Fruit fly (Drosophila melanogaster) whole organism, adult: ENCODE data around the gene CG7601.

ENCODE experiments used
- CG11617 ChIP-seq: fragments of 200-800 bp; sonication (Bioruptor generic); optimal IDR thresholded peaks from 2 replicates; lab custom pipeline; 2017; ENCODE audit warnings: mild to moderate bottlenecking, missing biosample characterization, missing genetic modification reagents, missing genetic modification characterization
- CG12768 ChIP-seq: fragments of 200-800 bp; sonication (Bioruptor generic); optimal IDR thresholded peaks from 2 replicates; lab custom pipeline; 2017; ENCODE audit warnings: missing biosample characterization, missing genetic modification characterization, mild to moderate bottlenecking, moderate library complexity, missing genetic modification reagents
- CG14711 ChIP-seq: fragments of 200-800 bp; sonication (Bioruptor generic); optimal IDR thresholded peaks from 2 replicates; lab custom pipeline; 2018; ENCODE audit warnings: missing biosample characterization, mild to moderate bottlenecking, missing genetic modification characterization, moderate library complexity
- CG1620 ChIP-seq: fragments of 200-800 bp; sonication (Bioruptor generic); optimal IDR thresholded peaks from 2 replicates; lab custom pipeline; 2016; ENCODE audit warnings: missing biosample characterization, missing genetic modification characterization
- CG33017 ChIP-seq: fragments of 200-800 bp; sonication (Bioruptor generic); optimal IDR thresholded peaks from 2 replicates; lab custom pipeline; 2018; ENCODE audit warnings: missing biosample characterization, mild to moderate bottlenecking, missing genetic modification characterization, moderate library complexity
- CG5204 ChIP-seq: fragments of 200-800 bp; sonication (Bioruptor generic); optimal IDR thresholded peaks from 2 replicates; lab custom pipeline; 2016; ENCODE audit warnings: missing biosample characterization, missing genetic modification characterization
- CG7045 ChIP-seq: fragments of 200-800 bp; sonication (Bioruptor generic); optimal IDR thresholded peaks from 2 replicates; lab custom pipeline; 2017; ENCODE audit warnings: missing biosample characterization, mild to moderate bottlenecking, missing genetic modification characterization
- CG7101 ChIP-seq: fragments of 200-800 bp; sonication (Bioruptor generic); optimal IDR thresholded peaks from 2 replicates; lab custom pipeline; 2018; ENCODE audit warnings: missing biosample characterization, mild to moderate bottlenecking, missing genetic modification characterization, moderate library complexity
- Clk ChIP-seq: fragments of 200-800 bp; sonication (Bioruptor generic); optimal IDR thresholded peaks from 2 replicates; lab custom pipeline; 2017; ENCODE audit warnings: missing biosample characterization, missing genetic modification characterization
- Crg-1 ChIP-seq: fragments of 200-800 bp; sonication (Bioruptor generic); optimal IDR thresholded peaks from 2 replicates; lab custom pipeline; 2016; ENCODE audit warnings: missing biosample characterization, missing genetic modification characterization
- Hr96 ChIP-seq: fragments of 200-800 bp; sonication (Bioruptor generic); optimal IDR thresholded peaks from 2 replicates; lab custom pipeline; 2016; ENCODE audit warnings: missing biosample characterization, missing genetic modification characterization
- Mnt ChIP-seq: fragments of 200-800 bp; sonication (Bioruptor generic); optimal IDR thresholded peaks from 2 replicates; lab custom pipeline; 2016; ENCODE audit warnings: missing biosample characterization, mild to moderate bottlenecking, missing genetic modification characterization
- bab1 ChIP-seq: fragments of 200-800 bp; sonication (Bioruptor generic); optimal IDR thresholded peaks from 3 replicates; lab custom pipeline; 2019; ENCODE audit warnings: missing biosample characterization, mild to moderate bottlenecking, missing genetic modification characterization, moderate library complexity
- cic ChIP-seq: fragments of 200-800 bp; sonication (Bioruptor generic); optimal IDR thresholded peaks from 2 replicates; lab custom pipeline; 2017; ENCODE audit warnings: missing biosample characterization, mild to moderate bottlenecking, missing genetic modification characterization, moderate library complexity
- cnc ChIP-seq, 2 experiments: fragments of >200 bp; optimal IDR thresholded peaks; 2 replicates each; lab custom pipeline; 2017
- kay ChIP-seq: fragments of 200-800 bp; sonication (Bioruptor generic); peaks from one replicate; lab custom pipeline; 2016; ENCODE audit warnings: missing biosample characterization, missing genetic modification characterization, borderline replicate concordance
- ovo ChIP-seq: fragments of 200-800 bp; sonication (Bioruptor generic); optimal IDR thresholded peaks from 2 replicates; lab custom pipeline; 2016; ENCODE audit warnings: missing biosample characterization, missing genetic modification characterization
- pad ChIP-seq: fragments of 200-800 bp; sonication (Bioruptor generic); optimal IDR thresholded peaks from 3 replicates; lab custom pipeline; 2017; ENCODE audit warnings: missing biosample characterization, missing genetic modification characterization, mild to moderate bottlenecking, moderate library complexity, missing genetic modification reagents
- tj ChIP-seq: fragments of 200-800 bp; sonication (Bioruptor generic); optimal IDR thresholded peaks from 3 replicates; lab custom pipeline; 2017; ENCODE audit warnings: missing biosample characterization, mild to moderate bottlenecking, missing genetic modification characterization, moderate library complexity
- toe ChIP-seq: fragments of 200-800 bp; sonication (Bioruptor generic); optimal IDR thresholded peaks from 2 replicates; lab custom pipeline; 2016; ENCODE audit warnings: missing biosample characterization, missing genetic modification characterization

Gene CG7601

DNA sequence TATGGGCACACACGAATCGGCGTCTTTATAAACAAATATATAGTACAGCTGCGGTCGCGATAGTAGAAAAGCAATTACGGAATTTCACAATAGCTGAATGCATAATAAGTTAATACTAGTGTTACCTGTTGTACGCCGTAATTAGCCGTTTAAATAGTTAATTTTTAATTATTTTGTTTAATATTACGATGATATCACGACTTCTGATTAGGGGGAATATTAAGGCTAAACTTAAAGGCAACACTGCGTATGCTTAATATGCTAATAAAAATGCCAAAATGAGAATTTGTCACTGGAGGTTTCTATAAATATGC is 42.4 kb upstream of the CG7601 start:
- TF ChIP-seq CG7101 (tag; lab: Kevin White, UChicago) (no peak), cic (peak; percentile 72), Hr96 (GFP tag; lab: Kevin White, UChicago) (no peak)

- TF ChIP-seq toe (GFP tag; lab: Kevin White, UChicago) (no peak), cic (peak; percentile 99)
Measured at dm6 chr3R:29778139-29778984, 41.8 kb upstream of the CG7601 start.

dm6 chr3R:29777213-29777612 is 40.7 kb upstream of the CG7601 start:
- no peak for TF ChIP-seq Mnt
- TF ChIP-seq cic: peak; percentile 31

DNA sequence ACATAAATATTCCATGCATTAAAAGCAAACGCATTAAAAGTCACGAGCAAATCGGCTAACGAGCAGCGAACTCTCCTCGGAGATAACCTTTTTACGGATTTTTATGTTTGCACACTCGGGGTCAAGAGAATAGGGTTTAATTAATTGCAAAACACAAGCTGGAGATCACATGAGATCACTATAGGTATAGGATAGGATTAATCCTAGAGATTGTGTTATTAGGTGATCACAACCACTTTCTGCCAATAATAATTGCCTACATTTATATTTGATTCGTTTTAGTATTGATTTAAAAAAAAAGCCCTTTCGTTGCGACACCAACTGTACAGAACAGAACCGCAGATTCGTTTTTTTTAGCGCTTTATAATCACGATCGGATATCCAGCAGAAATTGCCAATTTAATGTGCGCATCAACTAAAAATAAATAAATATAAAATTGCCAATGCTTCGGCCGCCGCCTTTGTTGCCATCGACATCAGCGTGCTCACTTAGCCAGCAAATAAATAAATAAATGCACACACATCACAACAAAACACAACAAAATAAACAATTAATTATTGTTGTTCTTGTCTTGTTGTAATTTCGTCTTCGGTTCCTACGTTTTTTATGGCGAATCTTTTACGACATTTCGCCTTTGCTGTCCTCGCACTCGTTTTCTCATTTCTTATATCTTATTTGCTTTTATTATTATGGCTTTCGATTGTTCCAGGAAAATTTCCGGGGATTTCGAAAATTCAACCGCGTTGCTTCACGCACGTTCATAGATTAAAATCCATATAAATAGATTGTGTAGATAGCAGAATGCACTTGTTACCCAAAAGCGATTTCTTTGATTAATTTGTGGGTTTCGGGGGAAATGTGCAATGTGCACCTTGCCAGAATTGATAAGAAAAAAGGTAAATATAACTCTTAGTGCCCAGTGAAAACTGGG is 39.5 kb upstream of the CG7601 start:
- TF ChIP-seq CG12768 (no peak), pad (GFP tag; lab: Kevin White, UChicago) (no peak), Mnt (peak; percentile 1), Clk (GFP tag; lab: Kevin White, UChicago) (peak; percentile 3), bab1 (GFP tag; lab: Kevin White, UChicago) (no peak), CG5204 (no peak), cic (no peak), tj (GFP tag; lab: Kevin White, UChicago) (peak; percentile 62)

DNA sequence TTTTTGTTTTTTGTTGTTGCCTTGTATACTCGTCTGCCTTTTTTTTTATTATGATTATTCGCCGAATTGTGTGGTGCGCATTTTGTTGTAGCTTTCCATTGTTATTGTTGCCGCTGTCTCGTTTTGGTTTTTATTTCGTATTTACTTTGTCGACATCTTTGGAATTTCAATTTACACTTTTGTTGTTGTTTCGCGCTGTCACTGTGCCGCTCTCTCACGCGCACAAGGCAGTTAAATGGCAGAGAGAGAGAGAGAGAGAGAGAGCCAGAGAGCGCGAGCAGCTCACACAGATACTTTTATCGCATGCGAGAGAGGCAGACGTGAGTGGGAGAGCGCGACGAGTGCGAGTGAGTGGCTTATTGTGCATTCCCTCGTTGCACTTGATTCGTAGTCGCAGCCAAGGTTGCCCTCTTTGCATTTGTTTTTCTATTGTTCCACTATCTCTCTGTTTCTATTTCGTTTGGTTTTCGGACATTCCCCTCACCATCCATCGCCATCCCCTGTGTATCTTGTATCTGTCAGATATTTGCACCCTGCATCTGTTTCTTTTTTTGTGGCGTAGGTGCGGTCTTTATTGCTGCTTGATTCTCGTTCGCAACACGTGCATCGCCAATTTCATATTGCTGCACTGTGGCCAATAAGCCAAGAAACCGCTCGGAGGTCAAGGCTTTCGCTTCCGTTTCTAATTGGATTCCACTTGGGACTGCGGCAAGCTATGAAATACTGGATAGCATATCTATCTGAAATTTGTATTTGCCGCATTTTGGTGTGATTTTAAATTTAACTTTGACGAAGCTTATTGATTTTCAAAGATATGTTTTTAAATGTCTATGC is 38.0 kb upstream of the CG7601 start:
- no peak for TF ChIP-seq CG1620 (GFP tag; lab: Kevin White, UChicago)
- TF ChIP-seq CG5204: no peak
- TF ChIP-seq Clk (GFP tag; lab: Kevin White, UChicago): no peak
- no peak for TF ChIP-seq Hr96 (GFP tag; lab: Kevin White, UChicago)
- no peak for TF ChIP-seq ovo (GFP tag; lab: Kevin White, UChicago)
- no peak for TF ChIP-seq cnc (optimal IDR thresholded peaks at IDR 0.05; lab: Kevin White, UChicago)
- TF ChIP-seq Crg-1: peak; percentile 38
- TF ChIP-seq Mnt: peak; percentile 62
- no peak for TF ChIP-seq pad (GFP tag; lab: Kevin White, UChicago)
- TF ChIP-seq CG33017 (tag; lab: Kevin White, UChicago): no peak
- TF ChIP-seq CG12768: peak; percentile 8
- no peak for TF ChIP-seq CG7101 (tag; lab: Kevin White, UChicago)
- TF ChIP-seq CG14711 (tag; lab: Kevin White, UChicago): peak; percentile 68
- peak; percentile 58 for TF ChIP-seq cic
- TF ChIP-seq CG7045: no peak
- TF ChIP-seq CG11617: no peak
- no peak for TF ChIP-seq toe (GFP tag; lab: Kevin White, UChicago)
- TF ChIP-seq bab1 (GFP tag; lab: Kevin White, UChicago): no peak
- TF ChIP-seq tj (GFP tag; lab: Kevin White, UChicago): no peak
- TF ChIP-seq kay: no peak

DNA sequence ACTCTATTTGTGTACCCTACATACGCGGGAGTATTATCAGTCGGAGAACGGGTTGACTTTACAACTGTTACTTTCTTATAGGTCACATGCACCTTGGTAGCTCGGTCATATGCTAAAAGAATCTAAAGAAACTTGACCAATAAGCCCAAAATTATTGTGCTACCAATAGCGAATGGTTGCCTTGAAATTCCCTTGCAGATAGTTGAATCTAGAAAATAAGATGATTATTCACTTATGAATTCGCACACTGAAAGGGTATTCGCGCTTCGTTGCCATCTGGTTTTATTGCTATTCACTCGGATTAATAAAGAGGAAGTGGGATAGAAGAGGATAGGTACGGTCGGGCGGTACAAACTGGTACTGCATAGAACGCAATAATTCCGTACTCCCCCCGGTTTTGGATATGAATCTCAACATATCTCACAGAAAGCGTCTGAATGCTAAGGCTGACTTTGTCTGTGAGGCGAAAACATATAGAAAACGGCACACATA is 37.3 kb upstream of the CG7601 start:
- peak; percentile 62 for TF ChIP-seq CG1620 (GFP tag; lab: Kevin White, UChicago)
- TF ChIP-seq CG7045: peak; percentile 86
- peak; percentile 66 for TF ChIP-seq Clk (GFP tag; lab: Kevin White, UChicago)
- peak; percentile 55 for TF ChIP-seq CG14711 (tag; lab: Kevin White, UChicago)
- peak; percentile 87 for TF ChIP-seq toe (GFP tag; lab: Kevin White, UChicago)
- TF ChIP-seq CG5204: peak; percentile 93
- peak in 1 of 2 experiments; percentile 8 for TF ChIP-seq cnc (optimal IDR thresholded peaks at IDR 0.05; lab: Kevin White, UChicago)
- peak; percentile 34 for TF ChIP-seq Mnt
- peak; percentile 59 for TF ChIP-seq bab1 (GFP tag; lab: Kevin White, UChicago)
- TF ChIP-seq CG12768: peak; percentile 83
- TF ChIP-seq CG7101 (tag; lab: Kevin White, UChicago): peak; percentile 84
- no peak for TF ChIP-seq cic
- TF ChIP-seq tj (GFP tag; lab: Kevin White, UChicago): peak; percentile 63
- no peak for TF ChIP-seq Crg-1
- TF ChIP-seq kay: no peak
- peak; percentile 69 for TF ChIP-seq ovo (GFP tag; lab: Kevin White, UChicago)
- TF ChIP-seq pad (GFP tag; lab: Kevin White, UChicago): peak; percentile 36
- peak; percentile 75 for TF ChIP-seq Hr96 (GFP tag; lab: Kevin White, UChicago)
- peak; percentile 88 for TF ChIP-seq CG11617
- peak; percentile 74 for TF ChIP-seq CG33017 (tag; lab: Kevin White, UChicago)
